Worm (Caenorhabditis elegans): ENCODE results near the gene abu-10.

DNA sequence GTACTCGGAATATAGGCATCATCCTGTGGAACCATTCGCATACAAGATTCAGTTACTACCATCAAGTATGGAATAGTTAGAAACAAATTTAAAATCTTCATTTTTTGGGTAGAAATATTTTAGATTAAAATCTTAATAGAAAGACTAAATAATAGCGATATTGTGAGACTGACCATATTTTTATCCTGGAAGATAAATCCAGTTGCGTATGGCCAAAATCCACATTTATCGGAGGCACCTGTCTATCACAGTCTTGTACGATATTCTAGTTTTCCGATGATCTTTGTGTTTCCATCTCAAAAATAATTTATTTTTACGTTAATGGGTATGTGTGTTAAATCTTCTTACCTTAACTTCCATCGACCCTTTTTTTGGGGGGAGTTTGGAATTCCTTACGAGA is 33.7 kb upstream of the abu-10 start, which contains the start of gene F47B7.3:
- TF ChIP-seq ZK546.5 (tag; optimal IDR thresholded peaks at IDR 0.05): no peak
- TF ChIP-seq skn-1 (tag; optimal IDR thresholded peaks at IDR 0.05): no peak
